Worm (Caenorhabditis elegans): ENCODE data around the gene cyp-13A4.

Gene cyp-13A4

ce11 chrII:9755425-9755824 is 42.1 kb downstream of the cyp-13A4 start:
- TF ChIP-seq Y105C5A.15 (GFP tag; IDR thresholded peaks at IDR 0.05) (no peak), arid-1 (GFP tag; conservative IDR thresholded peaks at IDR 0.05) (no peak), aha-1 (tag) (no peak), daf-19 (GFP tag; conservative IDR thresholded peaks at IDR 0.05) (no peak), lsy-2 (tag; optimal IDR thresholded peaks at IDR 0.05) (no peak), duxl-1 (tag; optimal IDR thresholded peaks at IDR 0.05; ENCODE audit: poor library complexity) (no peak), zip-2 (tag; optimal IDR thresholded peaks at IDR 0.05) (no peak), ZK546.5 (tag; optimal IDR thresholded peaks at IDR 0.05) (no peak), vab-7 (GFP tag; IDR thresholded peaks at IDR 0.05) (no peak), snpc-1.2 (GFP tag; IDR thresholded peaks at IDR 0.05) (no peak), tra-1 (GFP tag; IDR thresholded peaks at IDR 0.05) (no peak), ZK337.2 (GFP tag; IDR thresholded peaks at IDR 0.05) (no peak), ceh-32 (tag; optimal IDR thresholded peaks at IDR 0.05; ENCODE audit: poor library complexity) (no peak), mdt-29 (GFP tag; IDR thresholded peaks at IDR 0.05) (no peak), unc-130 (GFP tag; optimal IDR thresholded peaks at IDR 0.05) (no peak), php-3 (GFP tag; IDR thresholded peaks at IDR 0.05) (no peak), unc-62 (GFP tag; optimal IDR thresholded peaks at IDR 0.05 in 1 of 2) (no peak), unc-62 (tag; optimal IDR thresholded peaks at IDR 0.05) (no peak)

DNA sequence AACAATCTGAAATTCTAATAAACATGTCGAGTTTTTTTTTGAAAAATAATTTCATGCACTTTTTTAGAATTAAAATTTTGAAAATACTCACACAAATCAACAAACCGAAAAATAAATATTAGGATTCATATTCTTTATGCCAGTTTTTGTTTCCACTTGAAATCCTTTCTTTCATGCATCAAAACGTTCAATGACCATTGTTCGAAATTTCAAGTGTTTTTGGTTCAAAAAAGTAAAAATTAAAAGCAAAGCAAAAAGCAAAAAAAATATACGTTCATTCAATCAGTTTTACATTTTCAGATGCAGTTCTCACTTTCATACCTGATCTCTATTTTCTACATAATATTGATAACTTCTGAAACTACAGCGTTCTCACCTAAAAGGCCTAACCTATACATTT is 43.8 kb downstream of the cyp-13A4 start, which contains the start of gene ZK1321.1:
Gene ZK1321.1, plus strand, starts transcription at position 301 of the 400 bp plus-strand sequence.
- TF ChIP-seq saeg-2 (GFP tag; IDR thresholded peaks at IDR 0.05) (no peak), spr-3 (GFP tag; optimal IDR thresholded peaks at IDR 0.05) (no peak), dve-1 (tag; optimal IDR thresholded peaks at IDR 0.05; ENCODE audit: insufficient read depth) (no peak), nhr-77 (tag; optimal IDR thresholded peaks at IDR 0.05) (no peak)

DNA sequence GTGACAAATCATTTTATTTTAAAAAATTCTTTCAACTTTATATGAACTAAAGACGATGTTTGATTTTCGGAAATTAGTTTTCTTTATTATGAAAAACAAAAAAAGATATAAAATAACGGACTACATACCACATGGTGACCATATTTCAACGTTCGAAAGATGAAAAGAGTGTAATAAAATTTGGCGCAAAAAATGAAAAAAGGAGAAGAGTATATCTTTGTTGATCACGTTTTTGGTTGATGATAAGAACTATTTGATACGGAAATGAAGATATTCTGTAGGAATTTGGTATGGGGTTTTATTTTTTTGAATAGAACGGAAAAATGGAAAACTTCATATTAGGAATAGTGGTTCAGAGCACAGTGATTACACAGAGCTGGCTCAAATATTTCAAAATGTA is 44.5 kb downstream of the cyp-13A4 start, which contains the start of gene Y53C12B.7:
Gene Y53C12B.7, minus strand, starts transcription at position 163 of the 400 bp plus-strand sequence.
- TF ChIP-seq R02D3.7 (tag; optimal IDR thresholded peaks at IDR 0.05) (no peak), ztf-11 (tag; optimal IDR thresholded peaks at IDR 0.05) (no peak), ztf-7 (tag; optimal IDR thresholded peaks at IDR 0.05) (no peak), T26A8.4 (GFP tag; IDR thresholded peaks at IDR 0.05) (no peak), ZK337.2 (GFP tag; IDR thresholded peaks at IDR 0.05) (no peak), F10B5.3 (tag; optimal IDR thresholded peaks at IDR 0.05) (no peak), gei-8 (GFP tag; optimal IDR thresholded peaks at IDR 0.05) (no peak), mxl-3 (GFP tag; optimal IDR thresholded peaks at IDR 0.05) (peak; percentile 29), hmg-1.1 (GFP tag; IDR thresholded peaks at IDR 0.05) (no peak), egl-43 (GFP tag; IDR thresholded peaks at IDR 0.05) (no peak), lin-1 (GFP tag; IDR thresholded peaks at IDR 0.05) (no peak), lin-13 (GFP tag; optimal IDR thresholded peaks at IDR 0.05) (no peak), zag-1 (tag; optimal IDR thresholded peaks at IDR 0.05) (no peak), hlh-11 (tag; optimal IDR thresholded peaks at IDR 0.05) (no peak), daf-8 (GFP tag; IDR thresholded peaks at IDR 0.05) (no peak), cey-2 (tag; optimal IDR thresholded peaks at IDR 0.05; ENCODE audit: borderline replicate concordance, insufficient read depth) (peak; percentile 24), dmd-6 (GFP tag; IDR thresholded peaks at IDR 0.05) (peak; percentile 29), ZK546.5 (tag; optimal IDR thresholded peaks at IDR 0.05) (no peak), pqm-1 (tag; optimal IDR thresholded peaks at IDR 0.05) (no peak), duxl-1 (tag; optimal IDR thresholded peaks at IDR 0.05; ENCODE audit: poor library complexity) (no peak), pha-4 (GFP tag; IDR thresholded peaks at IDR 0.05) (no peak), pha-4 (tag; optimal IDR thresholded peaks at IDR 0.05) (no peak), nhr-6 (tag; optimal IDR thresholded peaks at IDR 0.05) (no peak)
